Worm (Caenorhabditis elegans) whole organism, young adult: Measurements from ENCODE around the gene Y43F8C.5.

Experiments used
- bed-2 ChIP-seq: fragments of 200-800 bp; sonication (Bioruptor generic); IDR thresholded peaks from 2 replicates; pipeline ENCODE4 v1.3.6; 2022; ENCODE audit warnings: missing genetic modification reagents, missing genetic modification characterization, missing compliant biosample characterization
- tbp1 ChIP-seq: fragments of 200-800 bp; sonication (Bioruptor generic); optimal IDR thresholded peaks from 2 replicates; lab custom pipeline; 2018; ENCODE audit warnings: mild to moderate bottlenecking, missing genetic modification characterization, missing compliant biosample characterization
- unc-62 ChIP-seq: fragments of 150-350 bp; optimal IDR thresholded peaks from 2 replicates; lab custom pipeline; 2014; ENCODE audit warnings: missing biosample characterization, missing genetic modification reagents, missing genetic modification characterization
- zim-3 ChIP-seq: sonication (generic microtip); optimal IDR thresholded peaks from 2 replicates; lab custom pipeline; 2017; ENCODE audit warnings: mild to moderate bottlenecking, missing genetic modification characterization, moderate library complexity, missing compliant biosample characterization

ce11 chrV:19611675-19612345 is 20.6 kb downstream of the Y43F8C.5 start:
- TF ChIP-seq tbp1 (GFP tag; lab: Kevin White, UChicago), result no peak
- TF ChIP-seq zim-3, result no peak
- TF ChIP-seq bed-2, result no peak
- no peak for TF ChIP-seq unc-62
